Worm (Caenorhabditis elegans): Measurements from ENCODE around the gene mboa-1.

The mboa-1 gene

DNA sequence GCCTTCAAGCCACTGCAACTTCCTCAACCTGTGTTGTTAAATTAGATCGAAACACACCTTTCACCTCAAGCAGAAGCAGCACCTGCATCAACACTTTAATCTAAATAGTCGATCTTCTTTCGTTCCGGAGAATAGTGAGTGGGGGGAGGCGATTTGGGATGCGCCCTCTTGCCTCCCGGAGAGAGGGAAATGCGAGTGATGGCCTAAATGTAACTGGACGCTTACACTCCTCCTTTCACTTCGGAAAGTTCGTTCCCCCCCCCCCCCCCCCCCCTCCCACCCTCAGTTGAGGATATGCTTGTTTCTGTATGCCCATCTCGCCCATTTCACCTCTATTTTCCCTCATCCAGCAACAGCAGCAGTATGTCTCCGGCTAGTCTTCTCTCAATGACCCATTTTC lies 1.6 kb upstream of the mboa-1 start:
- TF ChIP-seq dmd-4 (tag; optimal IDR thresholded peaks at IDR 0.05; ENCODE audit: borderline replicate concordance): no peak
- TF ChIP-seq ref-2 (tag; optimal IDR thresholded peaks at IDR 0.05): no peak
- no peak for TF ChIP-seq hlh-15 (tag; optimal IDR thresholded peaks at IDR 0.05)
- TF ChIP-seq ceh-30 (tag; optimal IDR thresholded peaks at IDR 0.05): no peak
- TF ChIP-seq C38D4.7 (GFP tag; optimal IDR thresholded peaks at IDR 0.05): no peak
- TF ChIP-seq ceh-14 (tag; optimal IDR thresholded peaks at IDR 0.05): no peak
- TF ChIP-seq hlh-30 (tag; optimal IDR thresholded peaks at IDR 0.05; ENCODE audit: insufficient read depth): no peak
- no peak for TF ChIP-seq mec-3 (tag; optimal IDR thresholded peaks at IDR 0.05; ENCODE audit: borderline replicate concordance)
- no peak for TF ChIP-seq K02D7.2 (tag; optimal IDR thresholded peaks at IDR 0.05)
- TF ChIP-seq ceh-18 (tag; optimal IDR thresholded peaks at IDR 0.05): no peak
- TF ChIP-seq C08G9.2 (tag; optimal IDR thresholded peaks at IDR 0.05): no peak
- no peak for TF ChIP-seq tbx-7 (tag; optimal IDR thresholded peaks at IDR 0.05)
- TF ChIP-seq ceh-31 (tag; optimal IDR thresholded peaks at IDR 0.05): no peak
- TF ChIP-seq eyg-1 (tag; optimal IDR thresholded peaks at IDR 0.05): no peak
- TF ChIP-seq che-1 (tag; optimal IDR thresholded peaks at IDR 0.05): no peak
- no peak for TF ChIP-seq zip-5 (tag; optimal IDR thresholded peaks at IDR 0.05)
- no peak for TF ChIP-seq elt-2 (tag; optimal IDR thresholded peaks at IDR 0.05)
- TF ChIP-seq nhr-232 (tag; optimal IDR thresholded peaks at IDR 0.05): no peak
- no peak for TF ChIP-seq ztf-16 (tag; optimal IDR thresholded peaks at IDR 0.05)
- no peak for TF ChIP-seq lin-11 (tag; optimal IDR thresholded peaks at IDR 0.05)

DNA sequence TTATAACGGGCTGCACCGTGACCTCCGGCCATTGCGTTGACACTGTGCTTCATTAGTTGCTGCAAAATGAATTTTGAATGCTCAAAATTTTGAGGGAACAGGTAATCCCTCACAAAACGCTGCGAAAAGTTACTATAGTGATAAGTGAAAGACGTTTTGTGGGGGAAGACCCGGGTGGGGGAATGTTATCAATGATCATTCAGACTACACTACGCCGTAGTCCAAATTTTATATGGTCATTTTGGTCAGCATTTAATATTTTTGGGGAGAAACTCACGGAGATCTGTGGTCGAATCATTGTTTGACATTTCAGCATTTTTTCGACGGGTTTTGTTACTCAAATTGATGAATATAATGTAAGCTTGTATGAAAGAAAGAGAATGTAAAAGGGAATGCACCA lies 8.6 kb downstream of the mboa-1 start:
- TF ChIP-seq ttx-3 (tag; optimal IDR thresholded peaks at IDR 0.05) (no peak), K09A11.1 (tag; optimal IDR thresholded peaks at IDR 0.05; ENCODE audit: insufficient read depth) (no peak), odd-2 (tag; optimal IDR thresholded peaks at IDR 0.05) (no peak), ceh-24 (tag; optimal IDR thresholded peaks at IDR 0.05) (no peak), mec-3 (tag; optimal IDR thresholded peaks at IDR 0.05; ENCODE audit: borderline replicate concordance) (no peak), ceh-9 (tag; optimal IDR thresholded peaks at IDR 0.05) (no peak), tbx-7 (tag; optimal IDR thresholded peaks at IDR 0.05) (no peak), unc-55 (GFP tag; optimal IDR thresholded peaks at IDR 0.05) (no peak), ceh-14 (tag; optimal IDR thresholded peaks at IDR 0.05) (no peak), ceh-22 (tag; optimal IDR thresholded peaks at IDR 0.05) (no peak), F13H6.1 (tag; optimal IDR thresholded peaks at IDR 0.05) (no peak), dve-1 (tag; optimal IDR thresholded peaks at IDR 0.05) (no peak)

ce11 chrX:16040207-16040716 lies 9.7 kb downstream of the mboa-1 start, which contains the start of gene B0395.3:
Gene B0395.3, minus strand, starts transcription at chrX:16040257.
- peak; percentile 50 for TF ChIP-seq che-1 (tag; optimal IDR thresholded peaks at IDR 0.05)
- peak; percentile 49 for TF ChIP-seq ceh-31 (tag; optimal IDR thresholded peaks at IDR 0.05)
- TF ChIP-seq madf-2 (tag; optimal IDR thresholded peaks at IDR 0.05): no peak
- TF ChIP-seq ceh-30 (tag; optimal IDR thresholded peaks at IDR 0.05): no peak
- peak; percentile 78 for TF ChIP-seq unc-42 (tag; optimal IDR thresholded peaks at IDR 0.05)
- peak; percentile 24 for TF ChIP-seq lin-11 (tag; optimal IDR thresholded peaks at IDR 0.05)
- no peak for TF ChIP-seq mec-3 (tag; optimal IDR thresholded peaks at IDR 0.05; ENCODE audit: borderline replicate concordance)
- no peak for TF ChIP-seq gmeb-2 (tag; optimal IDR thresholded peaks at IDR 0.05)
- TF ChIP-seq dve-1 (tag; optimal IDR thresholded peaks at IDR 0.05): no peak
- TF ChIP-seq odd-2 (tag; optimal IDR thresholded peaks at IDR 0.05): no peak
- no peak for TF ChIP-seq ahr-1 (tag; optimal IDR thresholded peaks at IDR 0.05)
- no peak for TF ChIP-seq ceh-22 (tag; optimal IDR thresholded peaks at IDR 0.05)
- TF ChIP-seq syd-9 (tag; optimal IDR thresholded peaks at IDR 0.05): no peak
- peak; percentile 32 for TF ChIP-seq tbx-2 (tag; optimal IDR thresholded peaks at IDR 0.05)
- TF ChIP-seq ceh-14 (tag; optimal IDR thresholded peaks at IDR 0.05): peak; percentile 6
- TF ChIP-seq sdc-2 (tag; optimal IDR thresholded peaks at IDR 0.05): peak; percentile 53
- no peak for TF ChIP-seq nhr-232 (tag; optimal IDR thresholded peaks at IDR 0.05)
- TF ChIP-seq ama-1 (optimal IDR thresholded peaks at IDR 0.05): no peak
- TF ChIP-seq hlh-15 (tag; optimal IDR thresholded peaks at IDR 0.05): no peak
- TF ChIP-seq lim-6 (tag; optimal IDR thresholded peaks at IDR 0.05): no peak
- TF ChIP-seq sox-4 (tag; optimal IDR thresholded peaks at IDR 0.05): peak; percentile 2
- no peak for TF ChIP-seq pha-4 (tag; optimal IDR thresholded peaks at IDR 0.05)
